Fruit fly (Drosophila melanogaster) whole organism, embryonic: ENCODE results near the gene CG34136.

Experiments used
- Asciz ChIP-seq: fragments of 200-800 bp; sonication (Bioruptor generic); optimal IDR thresholded peaks from 2 replicates; lab custom pipeline; 2017; ENCODE audit warnings: missing biosample characterization, mild to moderate bottlenecking, missing genetic modification characterization, missing genetic modification reagents
- Bgb ChIP-seq: fragments of 200-800 bp; sonication (Bioruptor generic); IDR thresholded peaks from 2 replicates; pipeline ENCODE4 v1.3.6; 2022; ENCODE audit warnings: missing biosample characterization, missing genetic modification characterization; ENCODE audit not compliant: partially characterized antibody
- C15 ChIP-seq: fragments of 200-800 bp; sonication (Bioruptor generic); IDR thresholded peaks from 3 replicates; pipeline ENCODE4 v1.3.6; 2022; ENCODE audit warnings: missing biosample characterization, missing genetic modification characterization
- CG10147 ChIP-seq: fragments of 200-800 bp; sonication (Bioruptor generic); optimal IDR thresholded peaks from 2 replicates; lab custom pipeline; 2019; ENCODE audit warnings: missing biosample characterization, mild to moderate bottlenecking, missing genetic modification characterization, moderate library complexity
- CG1024 ChIP-seq: fragments of 200-800 bp; sonication (Bioruptor generic); IDR thresholded peaks from 2 replicates; pipeline ENCODE4 v1.3.6; 2022; ENCODE audit warnings: missing biosample characterization, missing genetic modification characterization
- CG10431 ChIP-seq: fragments of 200-800 bp; sonication (Bioruptor generic); optimal IDR thresholded peaks from 3 replicates; lab custom pipeline; 2018; ENCODE audit warnings: missing biosample characterization, mild to moderate bottlenecking, missing genetic modification characterization
- CG11560 ChIP-seq: fragments of 200-800 bp; sonication (Bioruptor generic); IDR thresholded peaks from 3 replicates; pipeline ENCODE4 v1.3.6; 2022; ENCODE audit warnings: missing biosample characterization, missing genetic modification characterization
- CG12299 ChIP-seq: fragments of 200-800 bp; sonication (Bioruptor generic); optimal IDR thresholded peaks from 2 replicates; lab custom pipeline; 2018; ENCODE audit warnings: missing biosample characterization, mild to moderate bottlenecking, missing genetic modification characterization
- CG13624 ChIP-seq: fragments of 200-800 bp; sonication (Bioruptor generic); optimal IDR thresholded peaks from 2 replicates; lab custom pipeline; 2016; ENCODE audit warnings: missing biosample characterization, missing genetic modification characterization
- CG1602 ChIP-seq: fragments of 200-800 bp; sonication (Bioruptor generic); optimal IDR thresholded peaks from 3 replicates; lab custom pipeline; 2016; ENCODE audit warnings: missing biosample characterization, missing genetic modification characterization
- CG1647 ChIP-seq: fragments of 200-800 bp; sonication (Bioruptor generic); optimal IDR thresholded peaks from 3 replicates; lab custom pipeline; 2016; ENCODE audit warnings: missing biosample characterization, missing genetic modification characterization
- CG17186 ChIP-seq: fragments of 200-800 bp; sonication (Bioruptor generic); optimal IDR thresholded peaks from 3 replicates; lab custom pipeline; 2017; ENCODE audit warnings: missing biosample characterization, missing genetic modification reagents, missing genetic modification characterization
- CG17802 ChIP-seq: fragments of 200-800 bp; sonication (Bioruptor generic); optimal IDR thresholded peaks from 2 replicates; lab custom pipeline; 2018; ENCODE audit warnings: missing biosample characterization, mild to moderate bottlenecking, missing genetic modification characterization, moderate library complexity
- CG2875 ChIP-seq: fragments of 200-800 bp; sonication (Bioruptor generic); optimal IDR thresholded peaks from 2 replicates; lab custom pipeline; 2017; ENCODE audit warnings: missing biosample characterization, mild to moderate bottlenecking, missing genetic modification characterization, missing genetic modification reagents
- CG31365 ChIP-seq: fragments of 200-800 bp; sonication (Bioruptor generic); optimal IDR thresholded peaks from 2 replicates; lab custom pipeline; 2018; ENCODE audit warnings: missing biosample characterization, mild to moderate bottlenecking, missing genetic modification characterization
- CG31441 ChIP-seq: fragments of 200-800 bp; sonication (Bioruptor generic); IDR thresholded peaks from 2 replicates; pipeline ENCODE4 v1.3.6; 2022; ENCODE audit warnings: missing biosample characterization, missing genetic modification characterization
- CG32772 ChIP-seq: fragments of 200-800 bp; sonication (Bioruptor generic); IDR thresholded peaks from 2 replicates; pipeline ENCODE4 v1.3.6; 2022; ENCODE audit warnings: missing biosample characterization, missing genetic modification characterization
- CG34376 ChIP-seq: fragments of 200-800 bp; sonication (Bioruptor generic); optimal IDR thresholded peaks from 2 replicates; lab custom pipeline; 2018; ENCODE audit warnings: missing biosample characterization, mild to moderate bottlenecking, missing genetic modification characterization
- CG4617 ChIP-seq: fragments of 200-800 bp; sonication (Bioruptor generic); optimal IDR thresholded peaks from 3 replicates; lab custom pipeline; 2016; ENCODE audit warnings: missing biosample characterization, missing genetic modification characterization, borderline replicate concordance
- CG5953 ChIP-seq: fragments of 200-800 bp; sonication (Bioruptor generic); IDR thresholded peaks from 2 replicates; pipeline ENCODE4 v1.3.6; 2022; ENCODE audit warnings: missing biosample characterization, missing genetic modification characterization
- CG7372 ChIP-seq: fragments of 200-800 bp; sonication (Bioruptor generic); IDR thresholded peaks from 2 replicates; pipeline ENCODE4 v1.3.6; 2022; ENCODE audit warnings: missing biosample characterization, missing genetic modification characterization
- CG7745 ChIP-seq: fragments of 200-800 bp; sonication (Bioruptor generic); optimal IDR thresholded peaks from 2 replicates; lab custom pipeline; 2018; ENCODE audit warnings: missing biosample characterization, mild to moderate bottlenecking, missing genetic modification characterization, moderate library complexity
- CHES-1-like ChIP-seq: fragments of 200-800 bp; sonication (Bioruptor generic); optimal IDR thresholded peaks from 2 replicates; lab custom pipeline; 2016; ENCODE audit warnings: missing biosample characterization, missing genetic modification characterization
- CkIIα-i1 ChIP-seq: fragments of 200-800 bp; sonication (Bioruptor generic); IDR thresholded peaks from 2 replicates; pipeline ENCODE4 v1.3.6; 2022; ENCODE audit warnings: missing biosample characterization, missing genetic modification characterization
- E2f2 ChIP-seq: fragments of 200-800 bp; sonication (Bioruptor generic); IDR thresholded peaks from 2 replicates; pipeline ENCODE4 v1.3.6; 2022; ENCODE audit warnings: missing biosample characterization, missing genetic modification characterization
- Fer1 ChIP-seq: fragments of 200-800 bp; sonication (Bioruptor generic); optimal IDR thresholded peaks from 2 replicates; lab custom pipeline; 2017; ENCODE audit warnings: missing biosample characterization, mild to moderate bottlenecking, missing genetic modification characterization
- Fer3 ChIP-seq: fragments of 200-800 bp; sonication (Bioruptor generic); optimal IDR thresholded peaks from 2 replicates; lab custom pipeline; 2018; ENCODE audit warnings: missing biosample characterization, mild to moderate bottlenecking, missing genetic modification characterization, moderate library complexity
- Six4 ChIP-seq: fragments of 200-800 bp; sonication (Bioruptor generic); optimal IDR thresholded peaks from 2 replicates; lab custom pipeline; 2016; ENCODE audit warnings: missing biosample characterization, missing genetic modification characterization
- Sry-δ ChIP-seq: fragments of 200-800 bp; sonication (Bioruptor generic); optimal IDR thresholded peaks from 2 replicates; lab custom pipeline; 2016; ENCODE audit warnings: missing biosample characterization, missing genetic modification characterization
- bowl ChIP-seq: fragments of 200-800 bp; sonication (Bioruptor generic); IDR thresholded peaks from 2 replicates; pipeline ENCODE4 v1.3.6; 2022; ENCODE audit warnings: missing biosample characterization, missing genetic modification characterization
- caup ChIP-seq: fragments of 200-800 bp; sonication (Bioruptor generic); optimal IDR thresholded peaks from 3 replicates; lab custom pipeline; 2017; ENCODE audit warnings: missing biosample characterization, mild to moderate bottlenecking, missing genetic modification characterization, moderate library complexity; ENCODE audit not compliant: severe bottlenecking
- chif ChIP-seq, 2 experiments: fragments of 200-800 bp; sonication (Bioruptor generic); optimal IDR thresholded peaks; 3 replicates each; lab custom pipeline; 2016; ENCODE audit warnings: missing biosample characterization in 2 of 2, missing genetic modification characterization in 2 of 2
- chn ChIP-seq: fragments of 200-800 bp; sonication (Bioruptor generic); optimal IDR thresholded peaks from 2 replicates; lab custom pipeline; 2016; ENCODE audit warnings: missing biosample characterization, missing genetic modification characterization
- da ChIP-seq: fragments of 200-800 bp; sonication (Bioruptor generic); optimal IDR thresholded peaks from 2 replicates; lab custom pipeline; 2016; ENCODE audit warnings: missing biosample characterization, missing genetic modification characterization
- dati ChIP-seq: fragments of 200-800 bp; sonication (Bioruptor generic); IDR thresholded peaks from 2 replicates; pipeline ENCODE4 v1.3.6; 2022; ENCODE audit warnings: missing biosample characterization, missing genetic modification characterization
- dmrt99B ChIP-seq: fragments of 200-800 bp; sonication (Bioruptor generic); optimal IDR thresholded peaks from 2 replicates; lab custom pipeline; 2018; ENCODE audit warnings: missing biosample characterization, mild to moderate bottlenecking, missing genetic modification characterization, moderate library complexity
- gsb ChIP-seq: fragments of 200-800 bp; sonication (Bioruptor generic); IDR thresholded peaks from 2 replicates; pipeline ENCODE4 v1.3.6; 2022; ENCODE audit warnings: missing biosample characterization, missing genetic modification characterization
- her ChIP-seq: fragments of 200-800 bp; sonication (Bioruptor generic); optimal IDR thresholded peaks from 2 replicates; lab custom pipeline; 2016; ENCODE audit warnings: missing biosample characterization, missing genetic modification characterization
- knrl ChIP-seq: fragments of 200-800 bp; sonication (Bioruptor generic); IDR thresholded peaks from 3 replicates; pipeline ENCODE4 v1.3.6; 2022; ENCODE audit warnings: missing biosample characterization, missing genetic modification characterization; ENCODE audit not compliant: partially characterized antibody
- lbe ChIP-seq: fragments of 200-800 bp; sonication (Bioruptor generic); optimal IDR thresholded peaks from 2 replicates; lab custom pipeline; 2016; ENCODE audit warnings: missing biosample characterization, mild to moderate bottlenecking, missing genetic modification characterization
- lmd ChIP-seq: fragments of 200-800 bp; sonication (Bioruptor generic); IDR thresholded peaks from 2 replicates; pipeline ENCODE4 v1.3.6; 2022; ENCODE audit warnings: missing biosample characterization, missing genetic modification characterization
- mirr ChIP-seq: fragments of 200-800 bp; sonication (Bioruptor generic); optimal IDR thresholded peaks from 3 replicates; lab custom pipeline; 2018; ENCODE audit warnings: missing biosample characterization, mild to moderate bottlenecking, missing genetic modification characterization
- pnt ChIP-seq: fragments of 200-800 bp; sonication (Bioruptor generic); optimal IDR thresholded peaks from 3 replicates; lab custom pipeline; 2016; ENCODE audit warnings: missing biosample characterization, missing genetic modification characterization
- repo ChIP-seq: fragments of 200-800 bp; sonication (Bioruptor generic); optimal IDR thresholded peaks from 2 replicates; lab custom pipeline; 2016; ENCODE audit warnings: missing biosample characterization, missing genetic modification characterization
- sc ChIP-seq, 3 experiments: fragments of >200 bp in 2 of 3; fragments of 200-800 bp in 1 of 3; sonication (Bioruptor generic) in 1 of 3; optimal IDR thresholded peaks; 2 replicates in 2 of 3; 3 replicates in 1 of 3; lab custom pipeline; 2017; ENCODE audit warnings: mild to moderate bottlenecking in 1 of 3, missing biosample characterization in 1 of 3, missing genetic modification characterization in 1 of 3, missing genetic modification reagents in 1 of 3
- stc ChIP-seq: fragments of 200-800 bp; sonication (Bioruptor generic); IDR thresholded peaks from 2 replicates; pipeline ENCODE4 v1.3.6; 2022; ENCODE audit warnings: missing biosample characterization, missing genetic modification characterization
- stwl ChIP-seq: fragments of 200-800 bp; sonication (Bioruptor generic); optimal IDR thresholded peaks from 3 replicates; lab custom pipeline; 2018; ENCODE audit warnings: missing biosample characterization, mild to moderate bottlenecking, missing genetic modification characterization, moderate library complexity
- tap ChIP-seq: fragments of 200-800 bp; optimal IDR thresholded peaks from 3 replicates; lab custom pipeline; 2019; ENCODE audit warnings: missing biosample characterization, mild to moderate bottlenecking, missing genetic modification characterization, moderate library complexity
- tgo ChIP-seq: fragments of 200-800 bp; sonication (Bioruptor generic); IDR thresholded peaks from 3 replicates; pipeline ENCODE4 v1.3.6; 2022; ENCODE audit warnings: missing biosample characterization, missing genetic modification characterization
- wdn ChIP-seq: fragments of 200-800 bp; sonication (Bioruptor generic); IDR thresholded peaks from 2 replicates; pipeline ENCODE4 v1.3.6; 2022; ENCODE audit warnings: missing biosample characterization, missing genetic modification characterization
- wek ChIP-seq: fragments of 200-800 bp; sonication (Bioruptor generic); optimal IDR thresholded peaks from 3 replicates; lab custom pipeline; 2018; ENCODE audit warnings: missing biosample characterization, mild to moderate bottlenecking, missing genetic modification characterization, moderate library complexity

CG34136 gene

dm6 chr2L:21142972-21143385 lies 46.3 kb downstream of the CG34136 start, which contains the start of gene pths (continued):
- TF ChIP-seq Asciz, result no peak
- no peak for TF ChIP-seq wek (GFP tag; lab: Kevin White, UChicago)
- no peak for TF ChIP-seq gsb (GFP tag; lab: Robert Waterston, UW)
- TF ChIP-seq Bgb (GFP tag; lab: Robert Waterston, UW), result peak; percentile 89
- TF ChIP-seq CG1602 (GFP tag; lab: Kevin White, UChicago), result peak; percentile 56
- no peak for TF ChIP-seq C15 (GFP tag; lab: Robert Waterston, UW)
- no peak for TF ChIP-seq CG12299 (tag; lab: Kevin White, UChicago)
- TF ChIP-seq CG13624 (GFP tag; lab: Kevin White, UChicago), result peak; percentile 53
- no peak for TF ChIP-seq sc (optimal IDR thresholded peaks at IDR 0.05; lab: Kevin White, UChicago)
- no peak for TF ChIP-seq sc (GFP tag; optimal IDR thresholded peaks at IDR 0.05; lab: Kevin White, UChicago)
- no peak for TF ChIP-seq da (GFP tag; lab: Kevin White, UChicago)
- no peak for TF ChIP-seq caup (GFP tag; lab: Kevin White, UChicago)
- no peak for TF ChIP-seq CkIIα-i1 (GFP tag; lab: Robert Waterston, UW)
- TF ChIP-seq tap (tag; lab: Kevin White, UChicago), result no peak
- TF ChIP-seq bowl (GFP tag; lab: Robert Waterston, UW), result no peak
- peak; percentile 44 for TF ChIP-seq Fer3
- TF ChIP-seq CG34376, result no peak
- peak; percentile 65 for TF ChIP-seq CG17186 (GFP tag; lab: Kevin White, UChicago)
- TF ChIP-seq Six4 (GFP tag; lab: Kevin White, UChicago), result no peak
- TF ChIP-seq wdn (GFP tag; lab: Robert Waterston, UW), result no peak
- TF ChIP-seq CHES-1-like (GFP tag; lab: Kevin White, UChicago), result peak; percentile 65
- no peak for TF ChIP-seq CG7372 (GFP tag; lab: Robert Waterston, UW)
- TF ChIP-seq lmd, result no peak; the same call in 1 of the 2 replicates
- TF ChIP-seq CG4617, result peak; percentile 31
- no peak for TF ChIP-seq repo (GFP tag; lab: Kevin White, UChicago)
- no peak for TF ChIP-seq CG31441 (GFP tag; lab: Robert Waterston, UW)
- no peak for TF ChIP-seq CG10431
- no peak for TF ChIP-seq lbe (GFP tag; lab: Kevin White, UChicago)
- no peak for TF ChIP-seq CG11560 (tag; lab: Robert Waterston, UW)
- TF ChIP-seq chn (GFP tag; lab: Kevin White, UChicago), result no peak
- TF ChIP-seq pnt, result peak; percentile 56
- TF ChIP-seq Fer1, result no peak
- TF ChIP-seq CG31365 (tag; lab: Kevin White, UChicago), result no peak
- TF ChIP-seq knrl (GFP tag; lab: Robert Waterston, UW), result peak; percentile 88
- peak; percentile 96 for TF ChIP-seq CG1024 (GFP tag; lab: Robert Waterston, UW)
- peak; percentile 95 for TF ChIP-seq CG17802 (tag; lab: Kevin White, UChicago)
- no peak for TF ChIP-seq CG1647 (GFP tag; lab: Kevin White, UChicago)
- no peak for TF ChIP-seq stc
- no peak for TF ChIP-seq CG5953
- 0 out of 3 replicates have a peak, but pooled peaks have one; percentile 25 for TF ChIP-seq tgo (GFP tag; lab: Robert Waterston, UW)
- TF ChIP-seq mirr, result no peak
- peak; percentile 23 for TF ChIP-seq her (GFP tag; lab: Kevin White, UChicago)
- TF ChIP-seq dati (GFP tag; lab: Robert Waterston, UW), result no peak
- no peak for TF ChIP-seq CG32772
- peak; percentile 64 for TF ChIP-seq stwl (tag; lab: Kevin White, UChicago)
- no peak for TF ChIP-seq CG2875 (GFP tag; lab: Kevin White, UChicago)
- TF ChIP-seq dmrt99B (tag; lab: Kevin White, UChicago), result no peak
- TF ChIP-seq Sry-δ, result peak; percentile 97
- no peak for TF ChIP-seq CG10147 (GFP tag; lab: Kevin White, UChicago)
- peak in 1 of 2 experiments; percentile 38 for TF ChIP-seq chif (GFP tag; optimal IDR thresholded peaks at IDR 0.05; lab: Kevin White, UChicago)
- TF ChIP-seq E2f2 (GFP tag; lab: Robert Waterston, UW), result peak; percentile 10; the same call in 1 of the 2 replicates
- no peak for TF ChIP-seq CG7745
